Worm (Caenorhabditis elegans): ENCODE results near the gene dgat-2.

DNA sequence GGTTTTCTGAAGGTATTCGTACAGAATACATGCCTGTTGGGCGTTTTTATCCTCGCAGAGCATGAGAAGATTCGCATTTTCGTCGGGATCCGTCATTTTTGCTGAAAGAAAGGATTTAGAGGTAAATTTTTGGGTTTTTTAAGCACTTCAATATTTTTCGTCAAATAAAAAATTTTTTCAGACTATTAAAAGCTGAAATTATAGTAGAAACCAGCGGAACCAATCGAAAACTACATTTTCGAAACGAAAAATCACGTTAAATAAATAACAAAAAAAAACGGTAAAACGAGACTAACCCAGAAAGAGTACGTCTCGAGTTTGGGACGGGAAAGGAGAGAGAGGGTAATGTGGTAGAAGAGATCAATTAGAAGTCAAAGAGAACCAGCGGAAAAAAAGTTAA lies 9.7 kb upstream of the dgat-2 start, which contains the start of gene fbxa-192:
- TF ChIP-seq snpc-4 (GFP tag; optimal IDR thresholded peaks at IDR 0.05) (no peak), snpc-4 (tag; optimal IDR thresholded peaks at IDR 0.05) (no peak), pha-4 (tag; optimal IDR thresholded peaks at IDR 0.05) (no peak), ztf-3 (GFP tag; optimal IDR thresholded peaks at IDR 0.05) (no peak), dox-1 (GFP tag; IDR thresholded peaks at IDR 0.05) (no peak), B0035.1 (tag; optimal IDR thresholded peaks at IDR 0.05) (no peak), ztf-18 (tag; optimal IDR thresholded peaks at IDR 0.05) (no peak), madf-8 (GFP tag; conservative IDR thresholded peaks at IDR 0.05) (no peak)
